Worm (Caenorhabditis elegans) whole organism, L1 larva: ENCODE measurements around the gene C01B9.4.

Experiments
- C04F5.9 ChIP-seq: sonication (generic microtip); optimal IDR thresholded peaks from 2 replicates; lab custom pipeline; 2016; ENCODE audit warnings: missing genetic modification characterization, missing compliant biosample characterization
- C16A3.4 ChIP-seq: fragments of 150-350 bp; optimal IDR thresholded peaks from 2 replicates; lab custom pipeline; 2014; ENCODE audit warnings: missing biosample characterization, missing genetic modification characterization
- C34B4.2 ChIP-seq: sonication (generic microtip); optimal IDR thresholded peaks from 2 replicates; lab custom pipeline; 2017; ENCODE audit warnings: mild to moderate bottlenecking, missing genetic modification characterization, missing compliant biosample characterization
- aha-1 ChIP-seq: fragments of 150-350 bp; optimal IDR thresholded peaks from 2 replicates; lab custom pipeline; 2014; ENCODE audit warnings: missing biosample characterization, missing genetic modification characterization
- alr-1 ChIP-seq: fragments of 200-800 bp; sonication (Bioruptor generic); optimal IDR thresholded peaks from 2 replicates; lab custom pipeline; 2018; ENCODE audit warnings: borderline replicate concordance, mild to moderate bottlenecking, missing genetic modification characterization, missing compliant biosample characterization
- ama-1 ChIP-seq: fragments of 150-350 bp; optimal IDR thresholded peaks from 2 replicates; lab custom pipeline; 2014
- ceh-63 ChIP-seq: fragments of 200-800 bp; sonication (Bioruptor generic); optimal IDR thresholded peaks from 2 replicates; lab custom pipeline; 2018; ENCODE audit warnings: mild to moderate bottlenecking, missing genetic modification characterization, missing compliant biosample characterization
- ceh-82 ChIP-seq, 3 experiments: fragments of 150-350 bp in 1 of 3; sonication (generic microtip) in 2 of 3; optimal IDR thresholded peaks; 2 replicates each; lab custom pipeline; 2014 to 2017; ENCODE audit warnings: missing biosample characterization in 3 of 3, missing genetic modification characterization in 3 of 3
- ceh-88 ChIP-seq: fragments of 200-800 bp; sonication (Bioruptor generic); IDR thresholded peaks from 2 replicates; pipeline ENCODE4 v1.3.6; 2022; ENCODE audit warnings: missing genetic modification characterization, missing compliant biosample characterization
- ceh-90 ChIP-seq: sonication (generic microtip); optimal IDR thresholded peaks from 2 replicates; lab custom pipeline; 2016; ENCODE audit warnings: missing genetic modification characterization, missing compliant biosample characterization
- dpl-1 ChIP-seq, 3 experiments: fragments of 150-350 bp in 2 of 3; sonication (generic microtip) in 1 of 3; optimal IDR thresholded peaks; 2 replicates each; lab custom pipeline; 2014 to 2017; ENCODE audit warnings: missing biosample characterization in 3 of 3, missing genetic modification characterization in 3 of 3, missing genetic modification reagents in 3 of 3
- efl-1 ChIP-seq, 4 experiments: fragments of 150-350 bp; optimal IDR thresholded peaks in 3 of 4; peaks in 1 of 4; 1 replicate in 1 of 4; 2 replicates in 3 of 4; lab custom pipeline; 2014; ENCODE audit warnings: missing biosample characterization in 2 of 4, missing genetic modification characterization in 2 of 4, missing genetic modification reagents in 2 of 4
- egl-27 ChIP-seq, 2 experiments: fragments of 150-350 bp in 1 of 2; sonication (generic microtip); optimal IDR thresholded peaks; 3 replicates each; lab custom pipeline; 2017 to 2018; ENCODE audit warnings: missing biosample characterization in 2 of 2, missing genetic modification characterization in 2 of 2, missing genetic modification reagents in 2 of 2
- elt-2 ChIP-seq: sonication (generic microtip); optimal IDR thresholded peaks from 2 replicates; lab custom pipeline; 2016; ENCODE audit warnings: missing genetic modification characterization, mild to moderate bottlenecking, inconsistent platforms, missing compliant biosample characterization, missing genetic modification reagents
- fkh-4 ChIP-seq: sonication (generic microtip); optimal IDR thresholded peaks from 2 replicates; lab custom pipeline; 2016; ENCODE audit warnings: missing compliant biosample characterization, missing genetic modification characterization, borderline replicate concordance
- fos-1 ChIP-seq: fragments of 150-350 bp; optimal IDR thresholded peaks from 2 replicates; lab custom pipeline; 2014; ENCODE audit warnings: missing biosample characterization, missing genetic modification characterization
- grh-1 ChIP-seq: fragments of 200-800 bp; sonication (Bioruptor generic); IDR thresholded peaks from 2 replicates; pipeline ENCODE4 v1.3.6; 2022; ENCODE audit warnings: missing genetic modification reagents, missing genetic modification characterization, missing compliant biosample characterization
- hlh-17 ChIP-seq: fragments of 200-800 bp; sonication (Bioruptor generic); optimal IDR thresholded peaks from 2 replicates; lab custom pipeline; 2018; ENCODE audit warnings: missing genetic modification characterization, mild to moderate bottlenecking, missing compliant biosample characterization, moderate library complexity, borderline replicate concordance
- hlh-4 ChIP-seq: sonication (generic microtip); optimal IDR thresholded peaks from 2 replicates; lab custom pipeline; 2016; ENCODE audit warnings: mild to moderate bottlenecking, missing genetic modification characterization, missing compliant biosample characterization
- hpl-2 ChIP-seq: fragments of 150-350 bp; optimal IDR thresholded peaks from 2 replicates; lab custom pipeline; 2014; ENCODE audit warnings: missing biosample characterization, missing genetic modification reagents, missing genetic modification characterization
- jun-1 ChIP-seq: fragments of 150-350 bp; optimal IDR thresholded peaks from 2 replicates; lab custom pipeline; 2014; ENCODE audit warnings: missing biosample characterization, missing genetic modification reagents, missing genetic modification characterization
- lin-13 ChIP-seq: fragments of 150-350 bp; optimal IDR thresholded peaks from 2 replicates; lab custom pipeline; 2014; ENCODE audit warnings: missing biosample characterization, missing genetic modification reagents, missing genetic modification characterization
- lin-35 ChIP-seq, 2 experiments: fragments of 150-350 bp; optimal IDR thresholded peaks; 2 replicates each; lab custom pipeline; 2014; ENCODE audit warnings: missing biosample characterization in 2 of 2, missing genetic modification characterization in 2 of 2, missing genetic modification reagents in 2 of 2
- lin-39 ChIP-seq: fragments of 150-350 bp; optimal IDR thresholded peaks from 2 replicates; lab custom pipeline; 2014; ENCODE audit warnings: missing biosample characterization, missing genetic modification reagents, missing genetic modification characterization
- lir-3 ChIP-seq: sonication (generic microtip); optimal IDR thresholded peaks from 2 replicates; lab custom pipeline; 2016; ENCODE audit warnings: mild to moderate bottlenecking, missing genetic modification characterization, moderate library complexity, missing compliant biosample characterization; ENCODE audit not compliant: poor library complexity
- mef-2 ChIP-seq: fragments of 150-350 bp; optimal IDR thresholded peaks from 2 replicates; lab custom pipeline; 2014; ENCODE audit warnings: missing biosample characterization, missing genetic modification characterization
- mep-1 ChIP-seq: fragments of 150-350 bp; optimal IDR thresholded peaks from 2 replicates; lab custom pipeline; 2014; ENCODE audit warnings: missing biosample characterization, missing genetic modification characterization
- nhr-19 ChIP-seq: fragments of 200-800 bp; sonication (Bioruptor generic); conservative IDR thresholded peaks from 2 replicates; pipeline ENCODE4 v1.3.6; 2022; ENCODE audit warnings: missing genetic modification characterization, missing compliant biosample characterization
- nhr-20 ChIP-seq: sonication (generic microtip); optimal IDR thresholded peaks from 2 replicates; lab custom pipeline; 2016; ENCODE audit warnings: mild to moderate bottlenecking, missing genetic modification characterization, missing compliant biosample characterization
- nhr-47 ChIP-seq: sonication (generic microtip); optimal IDR thresholded peaks from 2 replicates; lab custom pipeline; 2016; ENCODE audit warnings: mild to moderate bottlenecking, missing genetic modification characterization, moderate library complexity, missing compliant biosample characterization
- nhr-76 ChIP-seq: sonication (generic microtip); optimal IDR thresholded peaks from 2 replicates; lab custom pipeline; 2017; ENCODE audit warnings: missing biosample characterization, missing genetic modification characterization
- nhr-77 ChIP-seq: fragments of 150-350 bp; optimal IDR thresholded peaks from 2 replicates; lab custom pipeline; 2014; ENCODE audit warnings: missing biosample characterization, missing genetic modification characterization
- nhr-84 ChIP-seq: sonication (generic microtip); optimal IDR thresholded peaks from 2 replicates; lab custom pipeline; 2017; ENCODE audit warnings: missing biosample characterization, missing genetic modification characterization
- nhr-85 ChIP-seq: sonication (generic microtip); peaks from one replicate; lab custom pipeline; 2016; ENCODE audit warnings: missing genetic modification characterization, inconsistent platforms, missing compliant biosample characterization
- nhr-90 ChIP-seq: sonication (generic microtip); optimal IDR thresholded peaks from 2 replicates; lab custom pipeline; 2016; ENCODE audit warnings: mild to moderate bottlenecking, missing genetic modification characterization, missing compliant biosample characterization; ENCODE audit not compliant: poor library complexity
- pag-3 ChIP-seq: sonication (generic microtip); optimal IDR thresholded peaks from 2 replicates; lab custom pipeline; 2017; ENCODE audit warnings: missing genetic modification characterization, mild to moderate bottlenecking, missing compliant biosample characterization, antibody characterized with exemption, borderline replicate concordance; ENCODE audit not compliant: insufficient read depth
- pax-3 ChIP-seq: fragments of 200-800 bp; sonication (Bioruptor generic); optimal IDR thresholded peaks from 2 replicates; lab custom pipeline; 2018; ENCODE audit warnings: mild to moderate bottlenecking, missing genetic modification characterization, moderate library complexity, missing compliant biosample characterization
- pqm-1 ChIP-seq: sonication (generic microtip); optimal IDR thresholded peaks from 3 replicates; lab custom pipeline; 2017; ENCODE audit warnings: missing biosample characterization, missing genetic modification characterization
- snpc-4 ChIP-seq: fragments of 150-350 bp; optimal IDR thresholded peaks from 2 replicates; lab custom pipeline; 2014; ENCODE audit warnings: missing biosample characterization, missing genetic modification characterization
- snu-23 ChIP-seq: sonication (generic microtip); optimal IDR thresholded peaks from 2 replicates; lab custom pipeline; 2016; ENCODE audit warnings: missing genetic modification characterization, missing compliant biosample characterization
- sptf-1 ChIP-seq: fragments of 150-350 bp; optimal IDR thresholded peaks from 2 replicates; lab custom pipeline; 2014; ENCODE audit warnings: missing biosample characterization, missing genetic modification characterization
- sup-37 ChIP-seq: fragments of 200-800 bp; sonication (Bioruptor generic); optimal IDR thresholded peaks from 2 replicates; lab custom pipeline; 2018; ENCODE audit warnings: mild to moderate bottlenecking, missing genetic modification characterization, missing compliant biosample characterization
- tbx-2 ChIP-seq: sonication (generic microtip); optimal IDR thresholded peaks from 2 replicates; lab custom pipeline; 2016; ENCODE audit warnings: missing genetic modification characterization, missing compliant biosample characterization
- unc-130 ChIP-seq: fragments of 150-350 bp; optimal IDR thresholded peaks from 2 replicates; lab custom pipeline; 2017; ENCODE audit warnings: missing biosample characterization, missing genetic modification characterization, inconsistent platforms
- unc-86 ChIP-seq: sonication (generic microtip); optimal IDR thresholded peaks from 2 replicates; lab custom pipeline; 2016; ENCODE audit warnings: missing genetic modification characterization, missing compliant biosample characterization
- vab-15 ChIP-seq: sonication (generic microtip); optimal IDR thresholded peaks from 2 replicates; lab custom pipeline; 2017; ENCODE audit warnings: missing genotype, mild to moderate bottlenecking, missing genetic modification characterization, missing compliant biosample characterization
- zag-1 ChIP-seq: fragments of 150-350 bp; optimal IDR thresholded peaks from 2 replicates; lab custom pipeline; 2014; ENCODE audit warnings: missing biosample characterization, missing genetic modification characterization
- ztf-11 ChIP-seq, 2 experiments: sonication (generic microtip); optimal IDR thresholded peaks; 2 replicates each; lab custom pipeline; 2016 to 2017; ENCODE audit warnings: missing genetic modification characterization in 2 of 2, missing biosample characterization in 1 of 2, missing compliant biosample characterization in 1 of 2
- ztf-4 ChIP-seq: fragments of 150-350 bp; optimal IDR thresholded peaks from 2 replicates; lab custom pipeline; 2014; ENCODE audit warnings: missing biosample characterization, missing genetic modification characterization

C01B9.4 gene

DNA sequence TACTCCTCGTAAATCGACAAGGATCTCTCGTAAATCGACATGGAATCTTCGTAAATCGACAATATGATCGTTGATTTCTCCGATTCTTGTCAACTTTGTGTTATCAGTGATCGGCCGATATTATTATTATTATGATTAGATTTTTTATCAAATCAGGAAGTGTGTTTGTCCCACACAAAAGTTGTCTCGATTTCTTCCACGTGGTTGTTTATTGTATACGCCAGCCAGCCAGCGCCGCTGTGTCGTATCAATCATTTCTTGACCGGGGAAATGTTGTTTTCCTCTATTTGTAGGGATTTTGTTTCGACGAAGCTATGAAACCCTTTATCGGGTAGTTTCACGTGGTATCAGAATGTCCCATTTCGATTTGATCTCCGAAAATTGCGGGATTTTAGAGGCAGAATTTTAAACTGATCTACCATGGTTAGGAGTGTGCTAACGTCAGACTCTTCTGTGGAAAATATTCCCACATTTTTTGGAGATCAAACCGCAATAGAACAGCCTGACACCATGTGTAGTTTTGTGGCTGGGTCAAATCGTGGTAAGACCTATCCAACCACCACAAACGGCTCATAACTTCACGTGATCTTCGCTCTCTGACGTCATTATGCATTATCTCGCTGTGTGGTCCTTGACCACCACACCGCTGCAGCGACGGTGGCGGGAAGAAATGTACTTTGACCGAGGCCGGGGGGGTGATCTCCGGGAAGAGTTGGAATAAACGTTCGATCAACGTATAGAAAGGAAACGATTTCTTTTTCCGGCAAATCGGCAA lies 45.8 kb downstream of the C01B9.4 start (continued):
- TF ChIP-seq grh-1 (no peak), snpc-4 (tag; lab: Kevin White, UChicago) (no peak), mep-1 (tag; lab: Kevin White, UChicago) (no peak), snu-23 (GFP tag; lab: Kevin White, UChicago) (peak; percentile 10), sptf-1 (tag; lab: Kevin White, UChicago) (no peak), vab-15 (tag; lab: Kevin White, UChicago) (no peak), lin-35 (GFP tag; optimal IDR thresholded peaks at IDR 0.05; lab: Kevin White, UChicago) (peak in 1 of 2 experiments; percentile 18), dpl-1 (GFP tag; optimal IDR thresholded peaks at IDR 0.05; lab: Kevin White, UChicago) (no peak), lin-13 (GFP tag; lab: Kevin White, UChicago) (no peak), C16A3.4 (tag; lab: Kevin White, UChicago) (no peak), hlh-17 (GFP tag; lab: Kevin White, UChicago) (no peak), nhr-84 (tag; lab: Kevin White, UChicago) (no peak), alr-1 (no peak), tbx-2 (peak; percentile 43), lir-3 (tag; lab: Kevin White, UChicago) (no peak), nhr-47 (no peak), fos-1 (tag; lab: Kevin White, UChicago) (no peak), egl-27 (tag; optimal IDR thresholded peaks at IDR 0.05; lab: Kevin White, UChicago) (no peak), ceh-82 (tag; optimal IDR thresholded peaks at IDR 0.05; lab: Kevin White, UChicago) (no peak), C04F5.9 (tag; lab: Kevin White, UChicago) (no peak), ceh-88 (GFP tag; lab: Robert Waterston, UW) (no peak), hlh-4 (tag; lab: Kevin White, UChicago) (no peak), nhr-85 (tag; lab: Kevin White, UChicago) (peak; percentile 88), sup-37 (GFP tag; lab: Kevin White, UChicago) (no peak), unc-130 (tag; lab: Kevin White, UChicago) (no peak), ztf-4 (tag; lab: Kevin White, UChicago) (no peak), C34B4.2 (tag; lab: Kevin White, UChicago) (no peak), ceh-90 (tag; lab: Kevin White, UChicago) (no peak), nhr-90 (tag; lab: Kevin White, UChicago) (no peak), ceh-63 (GFP tag; lab: Kevin White, UChicago) (no peak), pqm-1 (tag; lab: Kevin White, UChicago) (no peak), pax-3 (tag; lab: Kevin White, UChicago) (no peak), zag-1 (tag; lab: Kevin White, UChicago) (no peak), pag-3 (no peak), fkh-4 (tag; lab: Kevin White, UChicago) (no peak), unc-86 (tag; lab: Kevin White, UChicago) (no peak), nhr-19 (no peak), ama-1 (lab: Kevin White, UChicago) (no peak), nhr-76 (tag; lab: Kevin White, UChicago) (no peak), hpl-2 (no peak)

DNA sequence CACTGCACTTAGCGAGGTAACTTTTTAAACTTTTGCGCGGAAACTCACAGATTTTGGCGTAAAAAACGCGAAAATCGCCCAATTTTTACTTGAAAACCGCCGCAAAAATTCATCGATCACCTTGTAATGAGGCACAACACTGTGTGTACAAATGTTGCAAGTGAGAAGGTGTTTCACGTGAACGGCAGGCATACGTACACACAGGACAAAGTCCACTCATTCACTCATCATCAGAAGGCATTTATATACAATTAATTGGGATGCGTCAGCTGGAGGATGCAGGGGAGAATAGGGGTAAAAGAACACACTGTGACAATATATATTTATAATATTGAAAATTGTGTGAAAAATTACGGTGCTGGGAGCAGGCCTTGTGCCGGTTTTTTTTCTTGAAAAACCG lies 46.9 kb downstream of the C01B9.4 start:
- TF ChIP-seq nhr-19 (peak; percentile 46), fos-1 (tag; lab: Kevin White, UChicago) (no peak), sup-37 (GFP tag; lab: Kevin White, UChicago) (no peak), elt-2 (tag; lab: Kevin White, UChicago) (no peak), hlh-17 (GFP tag; lab: Kevin White, UChicago) (no peak), lin-39 (tag; lab: Kevin White, UChicago) (no peak), mef-2 (tag; lab: Kevin White, UChicago) (no peak), unc-86 (tag; lab: Kevin White, UChicago) (no peak), efl-1 (optimal IDR thresholded peaks at IDR 0.05; lab: Kevin White, UChicago) (no peak), efl-1 (GFP tag; optimal IDR thresholded peaks at IDR 0.05 in 1 of 2; lab: Kevin White, UChicago) (no peak), nhr-77 (tag; lab: Kevin White, UChicago) (no peak), ztf-11 (tag; optimal IDR thresholded peaks at IDR 0.05; lab: Kevin White, UChicago) (no peak), zag-1 (tag; lab: Kevin White, UChicago) (no peak), alr-1 (no peak), snu-23 (GFP tag; lab: Kevin White, UChicago) (peak; percentile 34), nhr-90 (tag; lab: Kevin White, UChicago) (peak; percentile 11), nhr-20 (peak; percentile 39), pqm-1 (tag; lab: Kevin White, UChicago) (no peak), nhr-85 (tag; lab: Kevin White, UChicago) (peak; percentile 67), jun-1 (no peak), mep-1 (tag; lab: Kevin White, UChicago) (peak; percentile 3), aha-1 (no peak)
